Worm (Caenorhabditis elegans): ENCODE measurements around the gene C09E7.8.

The C09E7.8 gene

ce11 chrIII:6601073-6601472, 42.7 kb upstream of the C09E7.8 start, which contains the start of gene let-765:
Gene let-765, minus strand, starts transcription at chrIII:6601173.
- TF ChIP-seq B0310.2 (tag; optimal IDR thresholded peaks at IDR 0.05) = no peak
- TF ChIP-seq tra-4 (tag; optimal IDR thresholded peaks at IDR 0.05) = no peak
- TF ChIP-seq ceh-13 (GFP tag; optimal IDR thresholded peaks at IDR 0.05) = no peak
- no peak for TF ChIP-seq flt-1 (GFP tag; IDR thresholded peaks at IDR 0.05)
- no peak for TF ChIP-seq aly-1 (tag; optimal IDR thresholded peaks at IDR 0.05)
- TF ChIP-seq hnd-1 (tag; optimal IDR thresholded peaks at IDR 0.05) = no peak
- TF ChIP-seq ama-1 (optimal IDR thresholded peaks at IDR 0.05) = no peak
- no peak for TF ChIP-seq tbx-11 (GFP tag; IDR thresholded peaks at IDR 0.05)
- TF ChIP-seq scrt-1 (GFP tag; IDR thresholded peaks at IDR 0.05) = no peak
- TF ChIP-seq hmbx-1 (tag; optimal IDR thresholded peaks at IDR 0.05) = no peak
- TF ChIP-seq tbx-37 (GFP tag; conservative IDR thresholded peaks at IDR 0.05) = no peak
- TF ChIP-seq F13C5.2 (tag; optimal IDR thresholded peaks at IDR 0.05) = no peak
- no peak for TF ChIP-seq pes-1 (GFP tag; IDR thresholded peaks at IDR 0.05)
- no peak for TF ChIP-seq sea-1 (GFP tag; conservative IDR thresholded peaks at IDR 0.05)

- TF ChIP-seq hmg-4 (GFP tag; optimal IDR thresholded peaks at IDR 0.05) (no peak), ama-1 (optimal IDR thresholded peaks at IDR 0.05) (no peak), scrt-1 (GFP tag; IDR thresholded peaks at IDR 0.05) (no peak), ets-7 (tag; optimal IDR thresholded peaks at IDR 0.05) (no peak), flt-1 (GFP tag; IDR thresholded peaks at IDR 0.05) (no peak), sea-1 (GFP tag; conservative IDR thresholded peaks at IDR 0.05) (no peak), B0310.2 (tag; optimal IDR thresholded peaks at IDR 0.05) (no peak), ceh-13 (GFP tag; optimal IDR thresholded peaks at IDR 0.05) (no peak), hnd-1 (tag; optimal IDR thresholded peaks at IDR 0.05) (no peak), tbx-11 (GFP tag; IDR thresholded peaks at IDR 0.05) (no peak), ceh-36 (tag; optimal IDR thresholded peaks at IDR 0.05) (no peak), pes-1 (GFP tag; IDR thresholded peaks at IDR 0.05) (no peak)
Observed at ce11 chrIII:6594069-6594468, 35.7 kb upstream of the C09E7.8 start.

ce11 chrIII:6592075-6592474, 33.7 kb upstream of the C09E7.8 start, which contains the start of gene F20H11.1:
Gene F20H11.1, minus strand, starts transcription at chrIII:6592175.
- no peak for TF ChIP-seq ceh-36 (tag; optimal IDR thresholded peaks at IDR 0.05)
- TF ChIP-seq F13C5.2 (tag; optimal IDR thresholded peaks at IDR 0.05) = no peak
- no peak for TF ChIP-seq ceh-13 (GFP tag; optimal IDR thresholded peaks at IDR 0.05)
- TF ChIP-seq tra-4 (tag; optimal IDR thresholded peaks at IDR 0.05) = no peak
- no peak for TF ChIP-seq hmbx-1 (tag; optimal IDR thresholded peaks at IDR 0.05)
- no peak for TF ChIP-seq aly-1 (tag; optimal IDR thresholded peaks at IDR 0.05)
- no peak for TF ChIP-seq flt-1 (GFP tag; IDR thresholded peaks at IDR 0.05)
- no peak for TF ChIP-seq ets-7 (tag; optimal IDR thresholded peaks at IDR 0.05)
- TF ChIP-seq scrt-1 (GFP tag; IDR thresholded peaks at IDR 0.05) = no peak
- TF ChIP-seq tbx-37 (GFP tag; conservative IDR thresholded peaks at IDR 0.05) = no peak
- no peak for TF ChIP-seq hmg-4 (GFP tag; optimal IDR thresholded peaks at IDR 0.05)

ce11 chrIII:6589499-6589898, 31.1 kb upstream of the C09E7.8 start:
- TF ChIP-seq hmbx-1 (tag; optimal IDR thresholded peaks at IDR 0.05) = no peak
- no peak for TF ChIP-seq scrt-1 (GFP tag; IDR thresholded peaks at IDR 0.05)

- TF ChIP-seq ama-1 (optimal IDR thresholded peaks at IDR 0.05) = no peak
- TF ChIP-seq hmbx-1 (tag; optimal IDR thresholded peaks at IDR 0.05) = no peak
Observed at ce11 chrIII:6587564-6587963, 29.2 kb upstream of the C09E7.8 start, which contains the start of gene ddo-3. Gene ddo-3, plus strand, starts transcription at chrIII:6587864.

ce11 chrIII:6581585-6581984, 23.2 kb upstream of the C09E7.8 start, which contains the start of gene acr-21:
Gene acr-21, plus strand, starts transcription at chrIII:6581885.
- no peak for TF ChIP-seq aly-1 (tag; optimal IDR thresholded peaks at IDR 0.05)
- no peak for TF ChIP-seq hmbx-1 (tag; optimal IDR thresholded peaks at IDR 0.05)
- no peak for TF ChIP-seq tbx-11 (GFP tag; IDR thresholded peaks at IDR 0.05)
- TF ChIP-seq pes-1 (GFP tag; IDR thresholded peaks at IDR 0.05) = no peak
- no peak for TF ChIP-seq ama-1 (optimal IDR thresholded peaks at IDR 0.05)
- no peak for TF ChIP-seq scrt-1 (GFP tag; IDR thresholded peaks at IDR 0.05)
- TF ChIP-seq sea-1 (GFP tag; conservative IDR thresholded peaks at IDR 0.05) = no peak
- no peak for TF ChIP-seq F13C5.2 (tag; optimal IDR thresholded peaks at IDR 0.05)
- no peak for TF ChIP-seq tra-4 (tag; optimal IDR thresholded peaks at IDR 0.05)
- no peak for TF ChIP-seq B0310.2 (tag; optimal IDR thresholded peaks at IDR 0.05)
- no peak for TF ChIP-seq ceh-13 (GFP tag; optimal IDR thresholded peaks at IDR 0.05)
- no peak for TF ChIP-seq ets-7 (tag; optimal IDR thresholded peaks at IDR 0.05)

ce11 chrIII:6579398-6579797, 21.0 kb upstream of the C09E7.8 start, which contains the start of gene F27B3.8:
Gene F27B3.8, plus strand, starts transcription at chrIII:6579698.
- TF ChIP-seq sea-1 (GFP tag; conservative IDR thresholded peaks at IDR 0.05) = no peak

ce11 chrIII:6578505-6578904, 20.1 kb upstream of the C09E7.8 start, which contains the start of gene F27B3.6:
Gene F27B3.6, minus strand, starts transcription at chrIII:6578605.
- no peak for TF ChIP-seq tbx-11 (GFP tag; IDR thresholded peaks at IDR 0.05)
- TF ChIP-seq aly-1 (tag; optimal IDR thresholded peaks at IDR 0.05) = no peak
- no peak for TF ChIP-seq tbx-37 (GFP tag; conservative IDR thresholded peaks at IDR 0.05)

ce11 chrIII:6577159-6577558, 18.8 kb upstream of the C09E7.8 start:
- TF ChIP-seq tbx-11 (GFP tag; IDR thresholded peaks at IDR 0.05) = no peak

Data from whole organism, early embryonic.